Worm (Caenorhabditis elegans): ENCODE data around the gene pycr-1.

The pycr-1 gene

DNA sequence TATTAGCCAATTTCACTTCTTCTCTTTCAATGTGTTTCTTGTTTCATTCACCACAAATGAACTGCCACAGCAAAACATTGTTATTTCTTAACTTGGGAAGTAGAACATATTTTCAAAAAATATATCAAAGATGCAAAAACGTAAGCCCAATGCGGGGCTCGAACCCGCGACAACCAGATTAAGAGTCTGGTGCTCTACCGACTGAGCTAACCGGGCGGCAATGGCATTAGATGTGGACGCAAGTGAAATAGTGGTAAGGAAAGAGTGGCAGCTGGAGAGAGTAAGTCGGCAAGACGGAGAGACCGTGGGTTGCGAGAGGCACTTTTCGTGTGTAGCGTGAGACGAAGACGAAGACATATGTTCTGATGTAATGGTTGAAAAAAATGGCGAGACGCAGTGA, 40.6 kb upstream of the pycr-1 start (continued):
- TF ChIP-seq madf-3 (GFP tag; IDR thresholded peaks at IDR 0.05) (0 out of 2 replicates have a peak, but pooled peaks have one; percentile 66), lin-54 (GFP tag; optimal IDR thresholded peaks at IDR 0.05) (no peak), Y79H2A.3 (GFP tag; conservative IDR thresholded peaks at IDR 0.05) (0 out of 2 replicates have a peak, but pooled peaks have one; percentile 33), F55B11.4 (tag; optimal IDR thresholded peaks at IDR 0.05; ENCODE audit: borderline replicate concordance, insufficient read depth) (no peak), T07F8.4 (tag; optimal IDR thresholded peaks at IDR 0.05) (peak; percentile 87), dpl-1 (GFP tag; optimal IDR thresholded peaks at IDR 0.05) (peak; percentile 21), B0336.3 (GFP tag; IDR thresholded peaks at IDR 0.05) (no peak), nhr-120 (GFP tag; IDR thresholded peaks at IDR 0.05) (peak; percentile 94; the same call in 1 of the 2 replicates), snpc-3.4 (tag; optimal IDR thresholded peaks at IDR 0.05) (peak; percentile 80), K11D2.4 (GFP tag; IDR thresholded peaks at IDR 0.05) (peak; percentile 88), ztf-3 (GFP tag; optimal IDR thresholded peaks at IDR 0.05) (peak; percentile 67), madf-6 (GFP tag; IDR thresholded peaks at IDR 0.05) (no peak), F23B12.7 (tag; optimal IDR thresholded peaks at IDR 0.05; ENCODE audit: insufficient read depth) (peak; percentile 80), unc-62 (GFP tag; optimal IDR thresholded peaks at IDR 0.05) (no peak), attf-3 (GFP tag; conservative IDR thresholded peaks at IDR 0.05) (peak; percentile 40; the same call in 1 of the 2 replicates), hsf-1 (GFP tag; IDR thresholded peaks at IDR 0.05) (no peak), cebp-1 (GFP tag; IDR thresholded peaks at IDR 0.05) (peak; percentile 40; the same call in 1 of the 2 replicates), cebp-1 (tag; optimal IDR thresholded peaks at IDR 0.05) (no peak), ZK185.1 (tag; optimal IDR thresholded peaks at IDR 0.05; ENCODE audit: poor library complexity, severe bottlenecking) (peak; percentile 95), lir-1 (GFP tag; conservative IDR thresholded peaks at IDR 0.05) (peak; percentile 10; the same call in 1 of the 2 replicates), bed-1 (GFP tag; IDR thresholded peaks at IDR 0.05) (no peak), bed-2 (GFP tag; IDR thresholded peaks at IDR 0.05) (0 out of 2 replicates have a peak, but pooled peaks have one; percentile 47), mes-4 (tag; optimal IDR thresholded peaks at IDR 0.05) (peak; percentile 90), Y56A3A.18 (GFP tag; IDR thresholded peaks at IDR 0.05) (peak; percentile 96), Y67H2A.10 (GFP tag; conservative IDR thresholded peaks at IDR 0.05) (peak; percentile 73), K12H6.12 (tag; optimal IDR thresholded peaks at IDR 0.05) (peak; percentile 79), ets-4 (GFP tag; optimal IDR thresholded peaks at IDR 0.05) (peak; percentile 59), ekl-4 (GFP tag; IDR thresholded peaks at IDR 0.05) (peak; percentile 88), F39B2.1 (GFP tag; IDR thresholded peaks at IDR 0.05) (no peak), mcd-1 (GFP tag; IDR thresholded peaks at IDR 0.05) (peak; percentile 72), dox-1 (GFP tag; IDR thresholded peaks at IDR 0.05) (no peak; the same call in 1 of the 2 replicates), rec-8 (tag; optimal IDR thresholded peaks at IDR 0.05) (peak; percentile 81 to 93), attf-6 (GFP tag; IDR thresholded peaks at IDR 0.05) (peak; percentile 60; the same call in 1 of the 2 replicates), hmg-1.2 (GFP tag; IDR thresholded peaks at IDR 0.05) (peak; percentile 89), ztf-28 (GFP tag; IDR thresholded peaks at IDR 0.05) (peak; percentile 84), Y53F4B.3 (GFP tag; IDR thresholded peaks at IDR 0.05) (peak; percentile 84), madf-10 (tag; optimal IDR thresholded peaks at IDR 0.05) (peak; percentile 85), C06A6.2 (GFP tag; conservative IDR thresholded peaks at IDR 0.05) (peak; percentile 67), ztf-26 (tag; optimal IDR thresholded peaks at IDR 0.05) (peak; percentile 92), rcor-1 (GFP tag; IDR thresholded peaks at IDR 0.05) (peak; percentile 89), C17E4.6 (GFP tag; IDR thresholded peaks at IDR 0.05) (no peak), snpc-4 (GFP tag; optimal IDR thresholded peaks at IDR 0.05) (no peak), snpc-4 (tag; optimal IDR thresholded peaks at IDR 0.05) (peak in 2 of 4 experiments; percentile 75 to 87), F49E8.2 (tag; optimal IDR thresholded peaks at IDR 0.05; ENCODE audit: insufficient read depth) (no peak), egl-44 (GFP tag; IDR thresholded peaks at IDR 0.05) (peak; percentile 91), D2030.7 (GFP tag; IDR thresholded peaks at IDR 0.05) (peak; percentile 78), hlh-12 (tag; optimal IDR thresholded peaks at IDR 0.05) (peak; percentile 87), Y95B8A.8 (GFP tag; IDR thresholded peaks at IDR 0.05) (peak; percentile 70; the same call in 1 of the 2 replicates)
